Worm (Caenorhabditis elegans) whole organism, L1 larva: ENCODE results near the gene riok-3.

ENCODE experiments used
- F16B12.6 ChIP-seq: fragments of 150-350 bp; optimal IDR thresholded peaks from 2 replicates; lab custom pipeline; 2014; ENCODE audit warnings: missing biosample characterization, missing genetic modification characterization
- aha-1 ChIP-seq: fragments of 150-350 bp; optimal IDR thresholded peaks from 2 replicates; lab custom pipeline; 2014; ENCODE audit warnings: missing biosample characterization, missing genetic modification characterization
- blmp-1 ChIP-seq: fragments of 150-350 bp; optimal IDR thresholded peaks from 2 replicates; lab custom pipeline; 2014; ENCODE audit warnings: missing biosample characterization, missing genetic modification characterization
- ceh-8 ChIP-seq: fragments of 200-800 bp; sonication (Bioruptor generic); optimal IDR thresholded peaks from 2 replicates; lab custom pipeline; 2018; ENCODE audit warnings: mild to moderate bottlenecking, missing genetic modification characterization, moderate library complexity, missing compliant biosample characterization
- ceh-82 ChIP-seq, 3 experiments: fragments of 150-350 bp in 1 of 3; sonication (generic microtip) in 2 of 3; optimal IDR thresholded peaks; 2 replicates each; lab custom pipeline; 2014 to 2017; ENCODE audit warnings: missing biosample characterization in 3 of 3, missing genetic modification characterization in 3 of 3
- ces-1 ChIP-seq: fragments of 150-350 bp; optimal IDR thresholded peaks from 2 replicates; lab custom pipeline; 2014; ENCODE audit warnings: missing biosample characterization, missing genetic modification reagents, missing genetic modification characterization
- dsc-1 ChIP-seq: sonication (generic microtip); optimal IDR thresholded peaks from 2 replicates; lab custom pipeline; 2016; ENCODE audit warnings: mild to moderate bottlenecking, missing genetic modification characterization, missing compliant biosample characterization
- egl-13 ChIP-seq: sonication (generic microtip); optimal IDR thresholded peaks from 2 replicates; lab custom pipeline; 2016; ENCODE audit warnings: missing genotype, missing genetic modification reagents, missing genetic modification characterization, missing compliant biosample characterization
- egl-27 ChIP-seq, 2 experiments: fragments of 150-350 bp in 1 of 2; sonication (generic microtip); optimal IDR thresholded peaks; 3 replicates each; lab custom pipeline; 2017 to 2018; ENCODE audit warnings: missing biosample characterization in 2 of 2, missing genetic modification characterization in 2 of 2, missing genetic modification reagents in 2 of 2
- elt-2 ChIP-seq: sonication (generic microtip); optimal IDR thresholded peaks from 2 replicates; lab custom pipeline; 2016; ENCODE audit warnings: missing genetic modification characterization, mild to moderate bottlenecking, inconsistent platforms, missing compliant biosample characterization, missing genetic modification reagents
- elt-3 ChIP-seq, 6 experiments: fragments of 150-350 bp in 1 of 6; sonication (generic microtip); optimal IDR thresholded peaks; 2 replicates each; lab custom pipeline; 2017 to 2018; ENCODE audit warnings: missing biosample characterization in 6 of 6, missing genetic modification characterization in 6 of 6, inconsistent platforms in 1 of 6
- ets-5 ChIP-seq: fragments of 200-800 bp; sonication (Bioruptor generic); IDR thresholded peaks from 2 replicates; pipeline ENCODE4 v1.3.6; 2022; ENCODE audit warnings: missing genetic modification characterization, missing compliant biosample characterization
- fkh-10 ChIP-seq: sonication (generic microtip); optimal IDR thresholded peaks from 2 replicates; lab custom pipeline; 2017; ENCODE audit warnings: missing biosample characterization, missing genetic modification reagents, missing genetic modification characterization
- fkh-4 ChIP-seq: sonication (generic microtip); optimal IDR thresholded peaks from 2 replicates; lab custom pipeline; 2016; ENCODE audit warnings: missing compliant biosample characterization, missing genetic modification characterization, borderline replicate concordance
- fkh-8 ChIP-seq: sonication (generic microtip); optimal IDR thresholded peaks from 2 replicates; lab custom pipeline; 2016; ENCODE audit warnings: mild to moderate bottlenecking, missing genetic modification characterization, missing compliant biosample characterization
- fos-1 ChIP-seq: fragments of 150-350 bp; optimal IDR thresholded peaks from 2 replicates; lab custom pipeline; 2014; ENCODE audit warnings: missing biosample characterization, missing genetic modification characterization
- hlh-17 ChIP-seq: fragments of 200-800 bp; sonication (Bioruptor generic); optimal IDR thresholded peaks from 2 replicates; lab custom pipeline; 2018; ENCODE audit warnings: missing genetic modification characterization, mild to moderate bottlenecking, missing compliant biosample characterization, moderate library complexity, borderline replicate concordance
- jun-1 ChIP-seq: fragments of 150-350 bp; optimal IDR thresholded peaks from 2 replicates; lab custom pipeline; 2014; ENCODE audit warnings: missing biosample characterization, missing genetic modification reagents, missing genetic modification characterization
- lin-14 ChIP-seq: fragments of 200-800 bp; sonication (Bioruptor generic); optimal IDR thresholded peaks from 2 replicates; lab custom pipeline; 2018; ENCODE audit warnings: mild to moderate bottlenecking, missing genetic modification characterization, moderate library complexity, missing compliant biosample characterization
- lin-35 ChIP-seq, 2 experiments: fragments of 150-350 bp; optimal IDR thresholded peaks; 2 replicates each; lab custom pipeline; 2014; ENCODE audit warnings: missing biosample characterization in 2 of 2, missing genetic modification characterization in 2 of 2, missing genetic modification reagents in 2 of 2
- lin-39 ChIP-seq: fragments of 150-350 bp; optimal IDR thresholded peaks from 2 replicates; lab custom pipeline; 2014; ENCODE audit warnings: missing biosample characterization, missing genetic modification reagents, missing genetic modification characterization
- lir-3 ChIP-seq: sonication (generic microtip); optimal IDR thresholded peaks from 2 replicates; lab custom pipeline; 2016; ENCODE audit warnings: mild to moderate bottlenecking, missing genetic modification characterization, moderate library complexity, missing compliant biosample characterization; ENCODE audit not compliant: poor library complexity
- lsy-2 ChIP-seq, 2 experiments: fragments of 150-350 bp; optimal IDR thresholded peaks; 2 replicates each; lab custom pipeline; 2014; ENCODE audit warnings: missing biosample characterization in 2 of 2, missing genetic modification characterization in 2 of 2
- mab-9 ChIP-seq: fragments of 200-800 bp; sonication (Bioruptor generic); IDR thresholded peaks from 2 replicates; pipeline ENCODE4 v1.3.6; 2022; ENCODE audit warnings: missing genetic modification reagents, missing genetic modification characterization, missing compliant biosample characterization
- mdl-1 ChIP-seq, 2 experiments: fragments of 150-350 bp; optimal IDR thresholded peaks; 2 replicates each; lab custom pipeline; 2014 to 2017; ENCODE audit warnings: missing biosample characterization in 2 of 2, missing genetic modification characterization in 2 of 2, inconsistent platforms in 1 of 2
- mef-2 ChIP-seq: fragments of 150-350 bp; optimal IDR thresholded peaks from 2 replicates; lab custom pipeline; 2014; ENCODE audit warnings: missing biosample characterization, missing genetic modification characterization
- mep-1 ChIP-seq: fragments of 150-350 bp; optimal IDR thresholded peaks from 2 replicates; lab custom pipeline; 2014; ENCODE audit warnings: missing biosample characterization, missing genetic modification characterization
- nhr-11 ChIP-seq: fragments of 150-350 bp; optimal IDR thresholded peaks from 2 replicates; lab custom pipeline; 2014; ENCODE audit warnings: missing biosample characterization, missing genetic modification characterization
- nhr-12 ChIP-seq: sonication (generic microtip); optimal IDR thresholded peaks from 2 replicates; lab custom pipeline; 2017; ENCODE audit warnings: missing biosample characterization, missing genetic modification characterization
- nhr-20 ChIP-seq: sonication (generic microtip); optimal IDR thresholded peaks from 2 replicates; lab custom pipeline; 2016; ENCODE audit warnings: mild to moderate bottlenecking, missing genetic modification characterization, missing compliant biosample characterization
- nhr-237 ChIP-seq: fragments of 150-350 bp; optimal IDR thresholded peaks from 2 replicates; lab custom pipeline; 2014; ENCODE audit warnings: missing biosample characterization, missing genetic modification characterization
- nhr-28 ChIP-seq: fragments of 150-350 bp; optimal IDR thresholded peaks from 2 replicates; lab custom pipeline; 2014; ENCODE audit warnings: missing biosample characterization, missing genetic modification characterization
- nhr-47 ChIP-seq: sonication (generic microtip); optimal IDR thresholded peaks from 2 replicates; lab custom pipeline; 2016; ENCODE audit warnings: mild to moderate bottlenecking, missing genetic modification characterization, moderate library complexity, missing compliant biosample characterization
- nhr-84 ChIP-seq: sonication (generic microtip); optimal IDR thresholded peaks from 2 replicates; lab custom pipeline; 2017; ENCODE audit warnings: missing biosample characterization, missing genetic modification characterization
- nhr-85 ChIP-seq: sonication (generic microtip); peaks from one replicate; lab custom pipeline; 2016; ENCODE audit warnings: missing genetic modification characterization, inconsistent platforms, missing compliant biosample characterization
- nhr-90 ChIP-seq: sonication (generic microtip); optimal IDR thresholded peaks from 2 replicates; lab custom pipeline; 2016; ENCODE audit warnings: mild to moderate bottlenecking, missing genetic modification characterization, missing compliant biosample characterization; ENCODE audit not compliant: poor library complexity
- pag-3 ChIP-seq: sonication (generic microtip); optimal IDR thresholded peaks from 2 replicates; lab custom pipeline; 2017; ENCODE audit warnings: missing genetic modification characterization, mild to moderate bottlenecking, missing compliant biosample characterization, antibody characterized with exemption, borderline replicate concordance; ENCODE audit not compliant: insufficient read depth
- pax-3 ChIP-seq: fragments of 200-800 bp; sonication (Bioruptor generic); optimal IDR thresholded peaks from 2 replicates; lab custom pipeline; 2018; ENCODE audit warnings: mild to moderate bottlenecking, missing genetic modification characterization, moderate library complexity, missing compliant biosample characterization
- pqm-1 ChIP-seq: sonication (generic microtip); optimal IDR thresholded peaks from 3 replicates; lab custom pipeline; 2017; ENCODE audit warnings: missing biosample characterization, missing genetic modification characterization
- skn-1 ChIP-seq: fragments of 150-350 bp; optimal IDR thresholded peaks from 2 replicates; lab custom pipeline; 2014; ENCODE audit warnings: missing biosample characterization, missing genetic modification characterization
- snpc-4 ChIP-seq: fragments of 150-350 bp; optimal IDR thresholded peaks from 2 replicates; lab custom pipeline; 2014; ENCODE audit warnings: missing biosample characterization, missing genetic modification characterization
- snu-23 ChIP-seq: sonication (generic microtip); optimal IDR thresholded peaks from 2 replicates; lab custom pipeline; 2016; ENCODE audit warnings: missing genetic modification characterization, missing compliant biosample characterization
- sptf-1 ChIP-seq: fragments of 150-350 bp; optimal IDR thresholded peaks from 2 replicates; lab custom pipeline; 2014; ENCODE audit warnings: missing biosample characterization, missing genetic modification characterization
- sup-37 ChIP-seq: fragments of 200-800 bp; sonication (Bioruptor generic); optimal IDR thresholded peaks from 2 replicates; lab custom pipeline; 2018; ENCODE audit warnings: mild to moderate bottlenecking, missing genetic modification characterization, missing compliant biosample characterization
- swsn-7 ChIP-seq: sonication (generic microtip); optimal IDR thresholded peaks from 2 replicates; lab custom pipeline; 2016; ENCODE audit warnings: missing genetic modification characterization, missing compliant biosample characterization
- tbx-2 ChIP-seq: sonication (generic microtip); optimal IDR thresholded peaks from 2 replicates; lab custom pipeline; 2016; ENCODE audit warnings: missing genetic modification characterization, missing compliant biosample characterization
- unc-62 ChIP-seq: fragments of 150-350 bp; optimal IDR thresholded peaks from 2 replicates; lab custom pipeline; 2014; ENCODE audit warnings: missing biosample characterization, missing genetic modification reagents, missing genetic modification characterization
- unc-86 ChIP-seq: sonication (generic microtip); optimal IDR thresholded peaks from 2 replicates; lab custom pipeline; 2016; ENCODE audit warnings: missing genetic modification characterization, missing compliant biosample characterization
- unc-98 ChIP-seq: fragments of 200-800 bp; sonication (Bioruptor generic); IDR thresholded peaks from 2 replicates; pipeline ENCODE4 v1.3.6; 2022; ENCODE audit warnings: missing genetic modification characterization, missing compliant biosample characterization
- zag-1 ChIP-seq: fragments of 150-350 bp; optimal IDR thresholded peaks from 2 replicates; lab custom pipeline; 2014; ENCODE audit warnings: missing biosample characterization, missing genetic modification characterization
- zip-4 ChIP-seq: fragments of 200-800 bp; sonication (Bioruptor generic); optimal IDR thresholded peaks from 2 replicates; lab custom pipeline; 2018; ENCODE audit warnings: mild to moderate bottlenecking, missing genetic modification characterization, moderate library complexity, missing compliant biosample characterization
- ztf-11 ChIP-seq, 2 experiments: sonication (generic microtip); optimal IDR thresholded peaks; 2 replicates each; lab custom pipeline; 2016 to 2017; ENCODE audit warnings: missing genetic modification characterization in 2 of 2, missing biosample characterization in 1 of 2, missing compliant biosample characterization in 1 of 2
- ztf-4 ChIP-seq: fragments of 150-350 bp; optimal IDR thresholded peaks from 2 replicates; lab custom pipeline; 2014; ENCODE audit warnings: missing biosample characterization, missing genetic modification characterization

The riok-3 gene

DNA sequence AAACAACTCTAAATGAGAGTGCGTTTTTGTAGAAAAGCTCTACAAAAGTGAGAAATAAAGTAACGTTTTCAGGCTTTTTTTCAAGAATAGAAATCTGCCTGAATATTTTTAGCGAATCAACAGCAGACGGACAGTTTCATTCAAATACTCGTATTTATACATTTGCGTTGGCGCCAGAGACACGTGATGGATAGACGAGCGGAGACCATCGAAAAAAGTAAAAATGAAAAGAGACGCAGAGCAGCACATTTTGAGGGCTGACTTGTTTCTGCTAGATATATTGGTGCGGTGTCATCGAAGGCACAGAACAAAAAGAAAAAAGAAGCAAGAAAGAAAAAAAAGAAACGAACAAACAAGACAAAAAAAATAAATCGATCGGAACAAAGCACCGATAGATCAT is 21.2 kb upstream of the riok-3 start (continued):
- TF ChIP-seq skn-1 (tag; lab: Kevin White, UChicago) (peak; percentile 61), unc-62 (GFP tag; lab: Kevin White, UChicago) (no peak), pax-3 (tag; lab: Kevin White, UChicago) (no peak), fos-1 (tag; lab: Kevin White, UChicago) (peak; percentile 41), nhr-12 (tag; lab: Kevin White, UChicago) (no peak), dsc-1 (tag; lab: Kevin White, UChicago) (no peak), zag-1 (tag; lab: Kevin White, UChicago) (no peak), ztf-11 (tag; optimal IDR thresholded peaks at IDR 0.05; lab: Kevin White, UChicago) (no peak), nhr-90 (tag; lab: Kevin White, UChicago) (peak; percentile 42), unc-98 (GFP tag; lab: Robert Waterston, UW) (no peak), mdl-1 (tag; optimal IDR thresholded peaks at IDR 0.05; lab: Kevin White, UChicago) (peak in 1 of 2 experiments; percentile 66), nhr-20 (peak; percentile 71), aha-1 (no peak), lin-35 (GFP tag; optimal IDR thresholded peaks at IDR 0.05; lab: Kevin White, UChicago) (peak; percentile 10 to 61), nhr-84 (tag; lab: Kevin White, UChicago) (no peak), ets-5 (GFP tag; lab: Robert Waterston, UW) (no peak), pqm-1 (tag; lab: Kevin White, UChicago) (no peak), nhr-85 (tag; lab: Kevin White, UChicago) (peak; percentile 86), elt-3 (tag; optimal IDR thresholded peaks at IDR 0.05; lab: Kevin White, UChicago) (no peak), hlh-17 (GFP tag; lab: Kevin White, UChicago) (no peak), nhr-237 (tag; lab: Kevin White, UChicago) (no peak), blmp-1 (tag; lab: Kevin White, UChicago) (peak; percentile 43), nhr-47 (tag; lab: Kevin White, UChicago) (peak; percentile 65), mef-2 (tag; lab: Kevin White, UChicago) (no peak), mab-9 (GFP tag; lab: Robert Waterston, UW) (no peak), unc-86 (tag; lab: Kevin White, UChicago) (no peak), fkh-4 (tag; lab: Kevin White, UChicago) (no peak), ceh-82 (tag; optimal IDR thresholded peaks at IDR 0.05; lab: Kevin White, UChicago) (peak in 1 of 3 experiments; percentile 25), tbx-2 (tag; lab: Kevin White, UChicago) (peak; percentile 56), sup-37 (GFP tag; lab: Kevin White, UChicago) (no peak), lsy-2 (tag; optimal IDR thresholded peaks at IDR 0.05; lab: Kevin White, UChicago) (peak; percentile 65 to 81), swsn-7 (tag; lab: Kevin White, UChicago) (peak; percentile 56), nhr-11 (tag; lab: Kevin White, UChicago) (no peak), ces-1 (no peak), lin-39 (tag; lab: Kevin White, UChicago) (no peak), mep-1 (tag; lab: Kevin White, UChicago) (peak; percentile 76), zip-4 (GFP tag; lab: Kevin White, UChicago) (no peak), jun-1 (peak; percentile 17), fkh-8 (tag; lab: Kevin White, UChicago) (no peak), ztf-4 (tag; lab: Kevin White, UChicago) (peak; percentile 18), elt-2 (tag; lab: Kevin White, UChicago) (peak; percentile 61), ceh-8 (no peak), lin-14 (GFP tag; lab: Kevin White, UChicago) (peak; percentile 82), sptf-1 (no peak), nhr-28 (no peak), F16B12.6 (tag; lab: Kevin White, UChicago) (peak; percentile 60), pag-3 (no peak), snpc-4 (tag; lab: Kevin White, UChicago) (no peak), egl-27 (tag; optimal IDR thresholded peaks at IDR 0.05; lab: Kevin White, UChicago) (no peak), snu-23 (GFP tag; lab: Kevin White, UChicago) (peak; percentile 75), egl-13 (no peak), lir-3 (peak; percentile 11), fkh-10 (GFP tag; lab: Kevin White, UChicago) (no peak)
